Fruit fly (Drosophila melanogaster) whole organism: Measurements from ENCODE around the gene LysX.

Experiments
- pan ChIP-seq: fragments of >200 bp; optimal IDR thresholded peaks from 2 replicates; lab custom pipeline; 2017
- psq ChIP-seq: fragments of >200 bp; optimal IDR thresholded peaks from 2 replicates; lab custom pipeline; 2017

DNA sequence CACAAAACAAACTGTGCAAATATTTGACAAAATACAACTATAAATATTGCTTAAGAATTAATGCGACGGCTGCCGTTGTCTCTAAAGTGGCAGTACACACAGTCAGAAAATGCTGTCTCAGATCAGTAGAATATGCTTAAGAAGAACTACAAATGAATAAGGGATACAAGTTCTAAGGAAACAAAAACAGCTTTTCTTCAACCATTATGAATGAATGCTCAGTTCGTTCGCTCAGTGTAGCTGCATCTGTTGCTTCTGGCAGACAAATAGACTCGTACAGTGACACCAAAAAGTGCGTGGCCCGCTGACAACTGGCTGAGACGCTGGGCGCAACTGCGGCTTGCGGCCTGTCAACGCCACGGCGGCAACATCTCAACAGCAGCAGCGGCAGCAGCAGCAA is 29.3 kb downstream of the LysX start:
- no peak for TF ChIP-seq psq (lab: Kevin White, UChicago)
- no peak for TF ChIP-seq pan
